Worm (Caenorhabditis elegans): ENCODE data around the gene sre-1.

- TF ChIP-seq nhr-25 (tag; optimal IDR thresholded peaks at IDR 0.05) = no peak
- TF ChIP-seq snpc-4 (tag; optimal IDR thresholded peaks at IDR 0.05) = no peak
- no peak for TF ChIP-seq lin-15B (tag; optimal IDR thresholded peaks at IDR 0.05)
- no peak for TF ChIP-seq zag-1 (tag; optimal IDR thresholded peaks at IDR 0.05)
- no peak for TF ChIP-seq pha-4 (tag; optimal IDR thresholded peaks at IDR 0.05)
- no peak for TF ChIP-seq skn-1 (tag; optimal IDR thresholded peaks at IDR 0.05)
Observed at ce11 chrII:7693929-7694328, 15.6 kb upstream of the sre-1 start, which contains the start of gene nhx-2.
